Fruit fly (Drosophila melanogaster) whole organism, adult: ENCODE data around the gene CG3909.

ENCODE experiments used
- CG11617 ChIP-seq: fragments of 200-800 bp; sonication (Bioruptor generic); optimal IDR thresholded peaks from 2 replicates; lab custom pipeline; 2017; ENCODE audit warnings: mild to moderate bottlenecking, missing biosample characterization, missing genetic modification reagents, missing genetic modification characterization
- CG12768 ChIP-seq: fragments of 200-800 bp; sonication (Bioruptor generic); optimal IDR thresholded peaks from 2 replicates; lab custom pipeline; 2017; ENCODE audit warnings: missing biosample characterization, missing genetic modification characterization, mild to moderate bottlenecking, moderate library complexity, missing genetic modification reagents
- CG14711 ChIP-seq: fragments of 200-800 bp; sonication (Bioruptor generic); optimal IDR thresholded peaks from 2 replicates; lab custom pipeline; 2018; ENCODE audit warnings: missing biosample characterization, mild to moderate bottlenecking, missing genetic modification characterization, moderate library complexity
- CG1620 ChIP-seq: fragments of 200-800 bp; sonication (Bioruptor generic); optimal IDR thresholded peaks from 2 replicates; lab custom pipeline; 2016; ENCODE audit warnings: missing biosample characterization, missing genetic modification characterization
- CG33017 ChIP-seq: fragments of 200-800 bp; sonication (Bioruptor generic); optimal IDR thresholded peaks from 2 replicates; lab custom pipeline; 2018; ENCODE audit warnings: missing biosample characterization, mild to moderate bottlenecking, missing genetic modification characterization, moderate library complexity
- CG5204 ChIP-seq: fragments of 200-800 bp; sonication (Bioruptor generic); optimal IDR thresholded peaks from 2 replicates; lab custom pipeline; 2016; ENCODE audit warnings: missing biosample characterization, missing genetic modification characterization
- CG7045 ChIP-seq: fragments of 200-800 bp; sonication (Bioruptor generic); optimal IDR thresholded peaks from 2 replicates; lab custom pipeline; 2017; ENCODE audit warnings: missing biosample characterization, mild to moderate bottlenecking, missing genetic modification characterization
- CG7101 ChIP-seq: fragments of 200-800 bp; sonication (Bioruptor generic); optimal IDR thresholded peaks from 2 replicates; lab custom pipeline; 2018; ENCODE audit warnings: missing biosample characterization, mild to moderate bottlenecking, missing genetic modification characterization, moderate library complexity
- Clk ChIP-seq: fragments of 200-800 bp; sonication (Bioruptor generic); optimal IDR thresholded peaks from 2 replicates; lab custom pipeline; 2017; ENCODE audit warnings: missing biosample characterization, missing genetic modification characterization
- Crg-1 ChIP-seq: fragments of 200-800 bp; sonication (Bioruptor generic); optimal IDR thresholded peaks from 2 replicates; lab custom pipeline; 2016; ENCODE audit warnings: missing biosample characterization, missing genetic modification characterization
- Hr96 ChIP-seq: fragments of 200-800 bp; sonication (Bioruptor generic); optimal IDR thresholded peaks from 2 replicates; lab custom pipeline; 2016; ENCODE audit warnings: missing biosample characterization, missing genetic modification characterization
- Mnt ChIP-seq: fragments of 200-800 bp; sonication (Bioruptor generic); optimal IDR thresholded peaks from 2 replicates; lab custom pipeline; 2016; ENCODE audit warnings: missing biosample characterization, mild to moderate bottlenecking, missing genetic modification characterization
- bab1 ChIP-seq: fragments of 200-800 bp; sonication (Bioruptor generic); optimal IDR thresholded peaks from 3 replicates; lab custom pipeline; 2019; ENCODE audit warnings: missing biosample characterization, mild to moderate bottlenecking, missing genetic modification characterization, moderate library complexity
- cic ChIP-seq: fragments of 200-800 bp; sonication (Bioruptor generic); optimal IDR thresholded peaks from 2 replicates; lab custom pipeline; 2017; ENCODE audit warnings: missing biosample characterization, mild to moderate bottlenecking, missing genetic modification characterization, moderate library complexity
- cnc ChIP-seq, 2 experiments: fragments of >200 bp; optimal IDR thresholded peaks; 2 replicates each; lab custom pipeline; 2017
- kay ChIP-seq: fragments of 200-800 bp; sonication (Bioruptor generic); peaks from one replicate; lab custom pipeline; 2016; ENCODE audit warnings: missing biosample characterization, missing genetic modification characterization, borderline replicate concordance
- ovo ChIP-seq: fragments of 200-800 bp; sonication (Bioruptor generic); optimal IDR thresholded peaks from 2 replicates; lab custom pipeline; 2016; ENCODE audit warnings: missing biosample characterization, missing genetic modification characterization
- pad ChIP-seq: fragments of 200-800 bp; sonication (Bioruptor generic); optimal IDR thresholded peaks from 3 replicates; lab custom pipeline; 2017; ENCODE audit warnings: missing biosample characterization, missing genetic modification characterization, mild to moderate bottlenecking, moderate library complexity, missing genetic modification reagents
- tj ChIP-seq: fragments of 200-800 bp; sonication (Bioruptor generic); optimal IDR thresholded peaks from 3 replicates; lab custom pipeline; 2017; ENCODE audit warnings: missing biosample characterization, mild to moderate bottlenecking, missing genetic modification characterization, moderate library complexity
- toe ChIP-seq: fragments of 200-800 bp; sonication (Bioruptor generic); optimal IDR thresholded peaks from 2 replicates; lab custom pipeline; 2016; ENCODE audit warnings: missing biosample characterization, missing genetic modification characterization

Gene CG3909

dm6 chr3R:10056647-10057046 lies 13.6 kb downstream of the CG3909 start:
- no peak for TF ChIP-seq CG14711
- no peak for TF ChIP-seq CG7101 (tag; lab: Kevin White, UChicago)

DNA sequence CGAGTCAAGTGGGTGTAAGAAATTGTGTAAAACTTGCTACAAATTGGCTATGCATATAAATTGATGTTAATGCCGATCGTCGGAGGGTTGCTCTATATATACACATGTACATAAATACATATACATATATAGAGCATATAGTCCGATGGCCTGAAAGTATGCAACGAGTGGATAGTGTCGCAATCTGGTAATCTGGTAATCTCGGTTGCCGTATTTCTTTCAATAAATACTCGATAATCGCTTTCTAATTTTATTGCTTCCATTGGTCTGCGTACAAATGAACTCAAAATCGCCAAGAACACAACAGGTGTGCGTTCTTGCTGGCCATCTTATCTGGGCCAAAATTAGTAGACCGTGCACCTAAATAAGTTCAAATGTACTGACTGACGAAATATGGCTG lies 16.3 kb downstream of the CG3909 start:
- TF ChIP-seq kay (GFP tag; lab: Kevin White, UChicago) = peak; percentile 27
- no peak for TF ChIP-seq Crg-1 (GFP tag; lab: Kevin White, UChicago)

dm6 chr3R:10059952-10060351 lies 16.9 kb downstream of the CG3909 start, which contains the start of gene Npc2c:
Gene Npc2c, plus strand, starts transcription at chr3R:10060252.
- TF ChIP-seq CG33017 (tag; lab: Kevin White, UChicago) (no peak), pad (GFP tag; lab: Kevin White, UChicago) (no peak), Crg-1 (GFP tag; lab: Kevin White, UChicago) (no peak), CG14711 (no peak), ovo (no peak), CG7045 (GFP tag; lab: Kevin White, UChicago) (no peak), cnc (optimal IDR thresholded peaks at IDR 0.05; lab: Kevin White, UChicago) (no peak), Mnt (GFP tag; lab: Kevin White, UChicago) (no peak), Hr96 (GFP tag; lab: Kevin White, UChicago) (no peak), CG7101 (tag; lab: Kevin White, UChicago) (no peak), CG12768 (GFP tag; lab: Kevin White, UChicago) (no peak), toe (GFP tag; lab: Kevin White, UChicago) (no peak), cic (no peak), CG1620 (GFP tag; lab: Kevin White, UChicago) (no peak), tj (GFP tag; lab: Kevin White, UChicago) (no peak), Clk (GFP tag; lab: Kevin White, UChicago) (no peak), CG5204 (GFP tag; lab: Kevin White, UChicago) (no peak), bab1 (GFP tag; lab: Kevin White, UChicago) (no peak)

DNA sequence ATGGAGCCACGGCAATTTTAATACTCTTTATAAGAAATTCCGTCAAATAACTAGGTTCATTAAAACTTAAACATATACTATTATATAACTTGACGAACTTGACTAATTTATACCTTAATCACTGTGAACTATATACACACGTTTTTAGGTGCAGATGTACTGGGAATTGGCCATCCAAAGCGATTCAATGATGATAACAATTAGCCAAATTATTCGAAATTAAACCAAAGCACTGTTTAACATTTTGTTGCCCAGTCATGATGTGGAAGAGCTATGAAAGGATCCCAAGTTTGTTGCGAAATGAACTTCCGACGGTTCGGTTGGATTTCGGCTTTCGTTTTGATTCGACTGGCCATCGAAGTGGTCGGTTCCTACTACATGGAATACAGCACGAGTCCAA lies 19.3 kb downstream of the CG3909 start, which contains the start of gene CG33630:
TSS of gene CG33630 (plus strand) at position 301 of the 400 bp plus-strand sequence.
- TF ChIP-seq CG33017 (tag; lab: Kevin White, UChicago) (no peak), CG14711 (no peak), bab1 (GFP tag; lab: Kevin White, UChicago) (no peak), CG7045 (GFP tag; lab: Kevin White, UChicago) (no peak), pad (GFP tag; lab: Kevin White, UChicago) (no peak), ovo (no peak)

DNA sequence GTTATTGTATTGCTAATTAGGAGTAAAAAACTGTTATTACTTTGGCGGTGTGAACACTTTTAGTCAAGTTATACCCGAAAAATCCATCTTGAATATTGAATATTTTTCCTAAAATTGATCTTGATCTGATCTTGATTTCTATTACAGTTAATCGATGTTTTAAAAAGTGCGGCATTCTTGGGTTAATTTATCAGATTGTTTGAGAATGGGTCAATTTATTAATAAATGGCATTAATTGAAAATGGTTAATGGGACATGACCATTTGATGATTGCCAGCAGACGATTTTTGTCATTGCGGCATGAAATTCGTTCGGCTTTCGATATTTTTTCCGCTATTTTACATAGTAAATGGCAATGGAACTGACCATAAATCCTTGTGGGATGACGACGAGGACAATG lies 20.6 kb downstream of the CG3909 start, which contains the start of gene CG33631:
TSS of gene CG33631 (plus strand) at position 301 of the 400 bp plus-strand sequence.
- TF ChIP-seq bab1 (GFP tag; lab: Kevin White, UChicago) = no peak
- TF ChIP-seq CG7045 (GFP tag; lab: Kevin White, UChicago) = no peak
- TF ChIP-seq tj (GFP tag; lab: Kevin White, UChicago) = no peak
- no peak for TF ChIP-seq CG1620 (GFP tag; lab: Kevin White, UChicago)
- TF ChIP-seq CG5204 (GFP tag; lab: Kevin White, UChicago) = no peak
- TF ChIP-seq CG14711 = no peak
- no peak for TF ChIP-seq toe (GFP tag; lab: Kevin White, UChicago)
- TF ChIP-seq CG12768 (GFP tag; lab: Kevin White, UChicago) = no peak
- no peak for TF ChIP-seq CG11617
- no peak for TF ChIP-seq Crg-1 (GFP tag; lab: Kevin White, UChicago)
- no peak for TF ChIP-seq cnc (optimal IDR thresholded peaks at IDR 0.05; lab: Kevin White, UChicago)
- no peak for TF ChIP-seq ovo
- TF ChIP-seq CG33017 (tag; lab: Kevin White, UChicago) = no peak
- TF ChIP-seq Mnt (GFP tag; lab: Kevin White, UChicago) = no peak
- TF ChIP-seq CG7101 (tag; lab: Kevin White, UChicago) = no peak
- no peak for TF ChIP-seq Hr96 (GFP tag; lab: Kevin White, UChicago)
- TF ChIP-seq cic = no peak
- no peak for TF ChIP-seq pad (GFP tag; lab: Kevin White, UChicago)

- TF ChIP-seq CG1620 (GFP tag; lab: Kevin White, UChicago) = no peak
- no peak for TF ChIP-seq Clk (GFP tag; lab: Kevin White, UChicago)
- TF ChIP-seq ovo = no peak
- no peak for TF ChIP-seq kay (GFP tag; lab: Kevin White, UChicago)
- TF ChIP-seq Crg-1 (GFP tag; lab: Kevin White, UChicago) = no peak
- no peak for TF ChIP-seq Hr96 (GFP tag; lab: Kevin White, UChicago)
- TF ChIP-seq CG33017 (tag; lab: Kevin White, UChicago) = no peak
- no peak for TF ChIP-seq CG5204 (GFP tag; lab: Kevin White, UChicago)
- no peak for TF ChIP-seq pad (GFP tag; lab: Kevin White, UChicago)
Observed at dm6 chr3R:10066470-10066869, 23.4 kb downstream of the CG3909 start, which contains the start of gene CG33783. Gene CG33783, plus strand, starts transcription at chr3R:10066770.

DNA sequence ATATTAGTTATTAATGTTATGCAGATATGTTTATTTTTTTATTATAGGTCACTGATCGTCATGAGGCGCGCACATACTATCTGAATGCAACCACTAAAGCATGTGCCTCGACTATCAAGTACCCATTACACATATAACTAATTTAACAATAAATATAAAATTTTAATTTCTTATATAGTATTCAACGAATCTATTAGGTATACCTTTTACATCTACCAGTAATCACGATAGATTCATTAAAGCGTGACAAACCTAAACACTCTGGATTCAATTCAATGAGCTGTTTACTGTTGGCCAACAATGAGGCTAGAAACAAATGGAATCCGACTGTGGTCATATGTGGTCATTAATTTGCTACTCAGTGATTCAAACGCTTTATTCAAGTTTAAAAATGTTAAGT lies 24.5 kb downstream of the CG3909 start, which contains the start of gene CG33784:
TSS of gene CG33784 (plus strand) at position 301 of the 400 bp plus-strand sequence.
- no peak for TF ChIP-seq CG5204 (GFP tag; lab: Kevin White, UChicago)
- TF ChIP-seq toe (GFP tag; lab: Kevin White, UChicago) = no peak
- TF ChIP-seq CG7101 (tag; lab: Kevin White, UChicago) = no peak
- TF ChIP-seq Mnt (GFP tag; lab: Kevin White, UChicago) = no peak
